Fruit fly (Drosophila melanogaster): ENCODE results near the gene phol.
A peak's percentile ranks its signal among the peaks of the same experiment; 100 is the strongest.

The phol gene

DNA sequence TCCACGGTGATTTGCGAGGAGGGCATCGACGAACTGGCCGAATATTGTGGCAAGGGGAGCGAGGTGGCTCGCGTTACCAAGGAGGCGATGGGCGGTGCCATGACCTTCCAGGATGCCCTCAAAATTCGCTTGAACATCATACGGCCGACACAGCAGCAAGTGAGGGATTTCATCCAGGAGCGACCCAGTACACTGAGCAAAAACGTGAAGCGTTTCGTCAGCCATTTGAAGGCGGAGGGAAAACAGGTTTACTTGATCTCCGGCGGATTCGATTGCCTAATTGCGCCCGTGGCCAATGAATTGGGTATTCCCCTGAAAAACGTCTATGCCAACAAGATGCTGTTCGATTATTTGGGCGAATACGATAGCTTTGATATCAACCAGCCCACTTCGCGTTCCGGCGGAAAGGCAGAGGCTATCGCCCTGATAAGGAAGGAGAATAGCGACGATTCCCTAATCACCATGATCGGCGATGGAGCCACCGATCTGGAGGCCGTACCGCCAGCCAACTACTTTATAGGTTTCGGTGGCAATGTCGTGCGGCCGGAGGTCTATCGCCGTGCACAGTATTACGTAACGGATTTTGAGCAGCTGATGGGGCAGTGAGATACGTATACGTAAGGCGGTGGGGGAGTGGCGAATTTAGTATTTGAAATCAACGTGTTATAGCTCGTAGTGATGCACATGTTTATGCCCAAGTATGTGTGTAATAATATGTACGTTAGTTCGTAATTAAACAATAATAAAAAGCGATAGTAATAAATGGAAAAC, 32.1 kb downstream of the phol start:
- TF ChIP-seq CG11902 (GFP tag; optimal IDR thresholded peaks at IDR 0.05) (no peak), CG6276 (GFP tag; optimal IDR thresholded peaks at IDR 0.05) (no peak), svp (GFP tag) (peak; percentile 73), net (GFP tag; optimal IDR thresholded peaks at IDR 0.05) (no peak), vri (GFP tag; optimal IDR thresholded peaks at IDR 0.05) (peak; percentile 69)

DNA sequence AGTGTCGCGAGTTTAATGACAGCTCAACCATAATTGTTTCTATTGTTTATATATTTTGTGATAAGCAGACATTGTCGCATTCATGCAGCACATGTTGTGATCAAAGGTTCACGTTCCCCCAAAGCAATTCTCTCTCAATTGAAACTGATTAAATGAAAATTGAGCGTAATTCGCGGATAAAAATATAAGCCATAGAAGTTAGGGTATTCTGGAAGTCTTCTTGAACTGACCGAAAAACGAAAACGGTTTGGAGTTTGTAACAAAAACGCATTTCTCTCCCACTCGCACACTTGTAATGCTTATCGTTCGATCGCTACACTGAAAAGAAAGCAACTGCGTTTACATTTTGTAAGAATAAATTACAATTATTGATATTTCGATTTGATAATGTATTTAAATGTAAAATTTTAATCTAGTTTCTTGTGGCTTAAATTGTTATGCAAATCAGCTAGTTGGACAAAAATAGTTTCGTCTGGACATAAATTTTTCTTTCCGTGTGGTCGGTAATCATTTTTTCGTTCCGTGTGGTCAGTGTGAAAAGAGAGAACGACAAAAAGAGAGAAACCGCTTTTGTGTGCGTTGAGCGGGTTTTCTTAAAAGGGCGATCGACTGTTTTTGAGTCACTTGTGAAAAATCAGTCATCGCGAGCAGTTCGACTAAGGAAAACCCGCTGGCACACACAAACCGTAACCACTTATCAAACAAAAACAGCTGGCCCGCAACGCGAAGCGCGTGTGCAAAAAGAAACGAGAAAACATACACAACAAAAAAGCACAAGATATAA, 33.3 kb downstream of the phol start, which contains the start of gene aay:
aay (plus strand) TSS at position 618 of the 784 bp plus-strand sequence.
- TF ChIP-seq CG8119 (GFP tag; IDR thresholded peaks at IDR 0.05) (peak; percentile 99), dac (GFP tag; optimal IDR thresholded peaks at IDR 0.05) (peak; percentile 93), CG3032 (tag; optimal IDR thresholded peaks at IDR 0.05) (peak; percentile 97), svp (GFP tag) (peak; percentile 100), CG10631 (GFP tag; optimal IDR thresholded peaks at IDR 0.05) (peak; percentile 99), CG32006 (GFP tag; optimal IDR thresholded peaks at IDR 0.05) (peak; percentile 99), CG16779 (tag; optimal IDR thresholded peaks at IDR 0.05) (peak; percentile 98), spab (GFP tag; optimal IDR thresholded peaks at IDR 0.05) (peak; percentile 95), net (GFP tag; optimal IDR thresholded peaks at IDR 0.05) (peak; percentile 99), CG6792 (GFP tag; optimal IDR thresholded peaks at IDR 0.05) (peak; percentile 99), Smox (GFP tag; optimal IDR thresholded peaks at IDR 0.05) (peak; percentile 99), CG9139 (GFP tag; optimal IDR thresholded peaks at IDR 0.05) (peak; percentile 92), Gug (GFP tag; IDR thresholded peaks at IDR 0.05) (peak; percentile 98), ss (GFP tag; optimal IDR thresholded peaks at IDR 0.05) (peak; percentile 95 to 98), vri (GFP tag; optimal IDR thresholded peaks at IDR 0.05) (peak; percentile 98), CG6854 (GFP tag; optimal IDR thresholded peaks at IDR 0.05) (peak; percentile 99), fd85E (GFP tag; optimal IDR thresholded peaks at IDR 0.05) (peak; percentile 97), CG3919 (GFP tag; optimal IDR thresholded peaks at IDR 0.05) (peak; percentile 99), cyc (GFP tag; optimal IDR thresholded peaks at IDR 0.05) (peak; percentile 99), Sox14 (GFP tag; optimal IDR thresholded peaks at IDR 0.05) (peak; percentile 99), fkh (GFP tag; optimal IDR thresholded peaks at IDR 0.05) (peak; percentile 92), CG6163 (GFP tag; IDR thresholded peaks at IDR 0.05) (peak; percentile 98), CG10669 (GFP tag; optimal IDR thresholded peaks at IDR 0.05) (peak; percentile 98), acj6 (GFP tag; optimal IDR thresholded peaks at IDR 0.05) (peak; percentile 99), Ets96B (tag; optimal IDR thresholded peaks at IDR 0.05) (peak; percentile 98), lz (GFP tag; optimal IDR thresholded peaks at IDR 0.05) (peak; percentile 99), eg (GFP tag; IDR thresholded peaks at IDR 0.05) (peak; percentile 98), Eip75B (GFP tag; optimal IDR thresholded peaks at IDR 0.05) (peak; percentile 99), CG11902 (GFP tag; optimal IDR thresholded peaks at IDR 0.05) (peak; percentile 98), CG4318 (GFP tag; optimal IDR thresholded peaks at IDR 0.05) (peak; percentile 94), CG31627 (GFP tag; optimal IDR thresholded peaks at IDR 0.05) (peak; percentile 99), CG11762 (GFP tag; optimal IDR thresholded peaks at IDR 0.05; ENCODE audit: insufficient read depth) (peak; percentile 98), dsx (GFP tag; optimal IDR thresholded peaks at IDR 0.05; ENCODE audit: poor library complexity, severe bottlenecking) (peak; percentile 97), Hr38 (GFP tag; optimal IDR thresholded peaks at IDR 0.05) (peak; percentile 21), fd59A (GFP tag; optimal IDR thresholded peaks at IDR 0.05) (peak; percentile 95), OdsH (GFP tag; optimal IDR thresholded peaks at IDR 0.05) (peak; percentile 99), pdm3 (GFP tag; optimal IDR thresholded peaks at IDR 0.05) (peak; percentile 99), Sox102F (GFP tag; optimal IDR thresholded peaks at IDR 0.05) (peak; percentile 100), CG11294 (GFP tag; IDR thresholded peaks at IDR 0.05) (peak; percentile 97), Hr39 (GFP tag; optimal IDR thresholded peaks at IDR 0.05) (peak; percentile 99), achi (GFP tag; optimal IDR thresholded peaks at IDR 0.05) (peak; percentile 98), Ets21C (GFP tag; optimal IDR thresholded peaks at IDR 0.05) (peak; percentile 97), Sox15 (GFP tag; optimal IDR thresholded peaks at IDR 0.05) (peak; percentile 98), CG15336 (GFP tag; IDR thresholded peaks at IDR 0.05) (peak; percentile 99), CG6808 (GFP tag; optimal IDR thresholded peaks at IDR 0.05) (peak; percentile 95)

Data from whole organism, prepupa.